Fruit fly (Drosophila melanogaster): ENCODE data around the gene CG16825.

CG16825 gene

DNA sequence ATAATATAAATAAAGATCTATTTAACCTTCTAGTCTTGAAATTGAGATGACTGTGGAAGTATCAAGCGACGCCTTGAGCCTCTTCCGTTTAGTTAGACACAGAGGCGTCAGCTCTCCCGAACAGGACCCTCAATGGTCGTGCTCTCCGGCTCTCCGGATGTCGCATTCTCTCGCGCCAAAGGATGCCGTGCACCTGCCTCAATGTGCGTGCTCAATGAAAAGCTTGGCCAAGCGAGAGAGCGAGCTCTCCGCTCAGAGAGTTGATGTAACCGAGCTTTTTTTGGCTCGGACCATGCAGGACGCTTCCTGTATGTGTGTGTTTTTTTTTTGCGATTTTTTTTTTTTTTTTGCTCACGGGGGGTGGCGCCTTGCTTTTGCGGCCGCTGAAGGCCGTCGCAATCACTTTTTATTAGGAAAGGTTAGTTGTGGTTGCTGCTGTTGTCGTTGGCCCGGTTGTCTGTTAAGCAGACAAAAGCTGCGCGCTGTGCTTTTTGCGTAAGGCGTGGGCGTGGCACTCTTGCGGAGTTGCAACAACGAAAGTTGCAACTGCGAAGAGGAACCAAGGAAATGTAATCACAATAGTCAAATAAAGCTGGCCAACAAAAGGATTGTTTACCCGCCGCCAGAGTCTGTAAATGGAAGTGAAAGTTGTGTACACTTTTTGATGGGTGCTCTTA is 27.4 kb downstream of the CG16825 start:
- peak; percentile 71 for TF ChIP-seq Ets65A (GFP tag)
- TF ChIP-seq Mrtf (GFP tag; IDR thresholded peaks at IDR 0.05): no peak
- no peak for TF ChIP-seq salm (tag; optimal IDR thresholded peaks at IDR 0.05)
- peak; percentile 42 to 68 for TF ChIP-seq Trl (optimal IDR thresholded peaks at IDR 0.05)
- TF ChIP-seq Trl (GFP tag; optimal IDR thresholded peaks at IDR 0.05): no peak
- TF ChIP-seq Doc3 (GFP tag; IDR thresholded peaks at IDR 0.05; ENCODE audit: partially characterized antibody): no peak
- no peak for TF ChIP-seq Meics (GFP tag; optimal IDR thresholded peaks at IDR 0.05)
- TF ChIP-seq CG18011 (GFP tag; optimal IDR thresholded peaks at IDR 0.05): peak; percentile 94
- no peak for TF ChIP-seq nmo (GFP tag; optimal IDR thresholded peaks at IDR 0.05)
- TF ChIP-seq CG13424 (tag; optimal IDR thresholded peaks at IDR 0.05): no peak
- TF ChIP-seq gsb-n (tag; optimal IDR thresholded peaks at IDR 0.05): no peak
- TF ChIP-seq CG34422 (GFP tag; IDR thresholded peaks at IDR 0.05): peak; percentile 56; the same call in 1 of the 3 replicates
- no peak for TF ChIP-seq Hr39 (optimal IDR thresholded peaks at IDR 0.05)
- 0 out of 4 replicates have a peak, but pooled peaks have one; percentile 23 for TF ChIP-seq chinmo (GFP tag; IDR thresholded peaks at IDR 0.05; ENCODE audit: partially characterized antibody)
- TF ChIP-seq amos (GFP tag; IDR thresholded peaks at IDR 0.05; ENCODE audit: partially characterized antibody): no peak
- TF ChIP-seq CG8089 (GFP tag; optimal IDR thresholded peaks at IDR 0.05): no peak
- no peak for TF ChIP-seq CG7963 (GFP tag; IDR thresholded peaks at IDR 0.05; ENCODE audit: partially characterized antibody)
- no peak for TF ChIP-seq Scr (GFP tag; IDR thresholded peaks at IDR 0.05; ENCODE audit: partially characterized antibody)

DNA sequence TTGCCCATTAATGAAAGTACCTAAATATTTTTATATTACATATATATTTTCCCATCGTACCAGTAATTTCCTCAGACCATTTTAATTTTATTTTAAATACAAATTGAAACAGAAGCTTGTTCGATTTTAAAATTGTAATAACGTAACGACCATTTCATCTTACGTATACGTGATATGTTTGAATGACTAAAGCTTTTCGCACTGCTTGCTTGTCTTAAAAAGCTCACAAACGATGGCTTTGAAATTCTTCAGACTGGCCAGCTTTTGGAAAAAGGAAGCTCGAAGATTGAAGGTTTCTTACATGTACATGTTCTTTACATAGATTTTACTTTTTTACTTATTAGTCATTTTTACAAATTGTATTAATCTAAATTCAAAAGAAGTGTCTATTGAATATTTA is 28.1 kb downstream of the CG16825 start:
- TF ChIP-seq Myb (GFP tag; optimal IDR thresholded peaks at IDR 0.05): peak; percentile 80
- TF ChIP-seq CG31365 (tag; optimal IDR thresholded peaks at IDR 0.05): peak; percentile 73
- no peak for TF ChIP-seq yki (optimal IDR thresholded peaks at IDR 0.05)
- TF ChIP-seq hbn (GFP tag; IDR thresholded peaks at IDR 0.05; ENCODE audit: partially characterized antibody): no peak
- peak; percentile 13 for TF ChIP-seq ftz-f1 (GFP tag; optimal IDR thresholded peaks at IDR 0.05)
- no peak for TF ChIP-seq Lim3 (GFP tag; IDR thresholded peaks at IDR 0.05)
- peak; percentile 57 for TF ChIP-seq CTCF (GFP tag; optimal IDR thresholded peaks at IDR 0.05)
- no peak for TF ChIP-seq MBD-R2 (GFP tag; IDR thresholded peaks at IDR 0.05)
- TF ChIP-seq CG13287 (GFP tag; IDR thresholded peaks at IDR 0.05; ENCODE audit: partially characterized antibody): peak; percentile 33; the same call in 1 of the 2 replicates
- peak; percentile 99 for TF ChIP-seq CG9437 (GFP tag; optimal IDR thresholded peaks at IDR 0.05)
- no peak for TF ChIP-seq ac (GFP tag; optimal IDR thresholded peaks at IDR 0.05)
- TF ChIP-seq her (GFP tag; optimal IDR thresholded peaks at IDR 0.05): no peak
- no peak for TF ChIP-seq CG17385 (GFP tag; optimal IDR thresholded peaks at IDR 0.05)
- TF ChIP-seq amos (GFP tag; IDR thresholded peaks at IDR 0.05; ENCODE audit: partially characterized antibody): peak; percentile 28; the same call in 1 of the 2 replicates

DNA sequence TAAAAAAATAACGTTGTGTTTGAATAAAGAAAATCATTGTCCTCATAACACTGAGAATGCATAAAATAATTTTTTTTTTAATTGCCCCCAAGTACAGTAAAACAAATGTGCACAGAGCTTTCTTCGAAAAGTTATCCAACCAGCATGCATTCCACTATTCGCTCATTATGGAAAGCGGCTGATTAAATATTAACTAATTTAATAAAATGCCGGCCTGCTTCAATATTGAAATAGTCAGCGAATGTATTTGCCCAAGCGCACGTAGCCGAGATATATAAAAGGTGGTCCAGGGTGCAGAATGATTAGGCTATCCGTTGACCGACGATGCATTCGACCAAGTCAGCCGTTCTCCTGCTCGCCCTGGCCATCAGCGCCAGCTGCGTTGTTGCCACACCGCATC is 42.9 kb downstream of the CG16825 start, which contains the start of gene CG16826:
TSS of gene CG16826 (plus strand) at position 301 of the 400 bp plus-strand sequence.
- TF ChIP-seq chm (GFP tag; IDR thresholded peaks at IDR 0.05): no peak
- no peak for TF ChIP-seq CG33557 (GFP tag; optimal IDR thresholded peaks at IDR 0.05)
- TF ChIP-seq dm (GFP tag; optimal IDR thresholded peaks at IDR 0.05): no peak
- TF ChIP-seq zen2 (GFP tag; IDR thresholded peaks at IDR 0.05; ENCODE audit: partially characterized antibody): no peak
- TF ChIP-seq MESR4 (GFP tag; optimal IDR thresholded peaks at IDR 0.05): no peak
- TF ChIP-seq H2.0 (GFP tag; IDR thresholded peaks at IDR 0.05): no peak
